Fruit fly (Drosophila melanogaster): ENCODE measurements around the gene CG11106.

Gene CG11106

DNA sequence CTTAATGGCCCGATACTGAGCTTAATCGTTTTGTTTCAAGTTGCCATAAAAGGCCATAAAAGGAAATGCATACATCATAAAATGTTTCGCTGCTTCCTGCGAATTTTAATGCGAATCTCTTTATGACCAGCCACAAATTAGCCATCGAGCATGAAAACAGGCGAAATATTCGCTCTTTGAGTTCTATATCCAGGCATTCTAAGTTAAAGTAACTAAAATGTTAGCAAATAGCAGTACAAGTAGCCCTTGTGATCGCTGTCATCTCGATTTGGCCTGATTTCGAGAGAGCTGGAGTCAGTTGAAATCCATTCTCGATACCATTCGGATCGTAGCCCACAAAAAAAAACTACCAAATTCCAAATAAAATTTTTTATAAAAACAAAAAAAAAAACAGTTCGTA is at the start of gene CG11106:
CG11106 (plus strand) TSS at position 301 of the 400 bp plus-strand sequence.
- TF ChIP-seq CG33017 (tag; optimal IDR thresholded peaks at IDR 0.05) (no peak), Crg-1 (GFP tag; optimal IDR thresholded peaks at IDR 0.05) (no peak), Hr96 (GFP tag; optimal IDR thresholded peaks at IDR 0.05) (no peak), cic (GFP tag; optimal IDR thresholded peaks at IDR 0.05) (no peak), Mnt (GFP tag; optimal IDR thresholded peaks at IDR 0.05) (no peak), CG7101 (tag; optimal IDR thresholded peaks at IDR 0.05) (no peak), ovo (GFP tag; optimal IDR thresholded peaks at IDR 0.05) (no peak), Clk (GFP tag; optimal IDR thresholded peaks at IDR 0.05) (no peak), CG7045 (GFP tag; optimal IDR thresholded peaks at IDR 0.05) (no peak), CG1620 (GFP tag; optimal IDR thresholded peaks at IDR 0.05) (no peak), toe (GFP tag; optimal IDR thresholded peaks at IDR 0.05) (no peak), cnc (optimal IDR thresholded peaks at IDR 0.05) (no peak), kay (GFP tag; ENCODE audit: borderline replicate concordance) (no peak), CG5204 (GFP tag; optimal IDR thresholded peaks at IDR 0.05) (no peak), CG12768 (GFP tag; optimal IDR thresholded peaks at IDR 0.05) (no peak)

DNA sequence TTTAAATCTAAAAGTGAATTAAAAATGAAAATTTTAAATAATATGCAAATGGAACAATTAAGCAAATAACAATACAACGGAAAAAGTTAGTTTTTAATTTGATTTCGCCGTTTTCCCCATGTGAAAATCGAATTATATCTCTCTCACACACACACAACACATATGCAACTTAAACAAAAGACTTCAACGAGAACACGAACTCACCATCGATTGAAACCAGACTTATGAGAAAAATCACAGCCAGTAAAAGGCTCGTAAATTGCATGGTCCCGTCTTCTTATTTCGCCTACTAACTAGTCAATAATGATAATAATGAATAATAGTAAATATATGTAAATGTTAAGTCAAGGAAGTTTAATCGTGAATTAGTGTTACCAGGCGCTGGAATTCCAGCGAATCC is 48.6 kb upstream of the CG11106 start:
- TF ChIP-seq toe (GFP tag; optimal IDR thresholded peaks at IDR 0.05) (no peak), kay (GFP tag; ENCODE audit: borderline replicate concordance) (peak; percentile 49)

DNA sequence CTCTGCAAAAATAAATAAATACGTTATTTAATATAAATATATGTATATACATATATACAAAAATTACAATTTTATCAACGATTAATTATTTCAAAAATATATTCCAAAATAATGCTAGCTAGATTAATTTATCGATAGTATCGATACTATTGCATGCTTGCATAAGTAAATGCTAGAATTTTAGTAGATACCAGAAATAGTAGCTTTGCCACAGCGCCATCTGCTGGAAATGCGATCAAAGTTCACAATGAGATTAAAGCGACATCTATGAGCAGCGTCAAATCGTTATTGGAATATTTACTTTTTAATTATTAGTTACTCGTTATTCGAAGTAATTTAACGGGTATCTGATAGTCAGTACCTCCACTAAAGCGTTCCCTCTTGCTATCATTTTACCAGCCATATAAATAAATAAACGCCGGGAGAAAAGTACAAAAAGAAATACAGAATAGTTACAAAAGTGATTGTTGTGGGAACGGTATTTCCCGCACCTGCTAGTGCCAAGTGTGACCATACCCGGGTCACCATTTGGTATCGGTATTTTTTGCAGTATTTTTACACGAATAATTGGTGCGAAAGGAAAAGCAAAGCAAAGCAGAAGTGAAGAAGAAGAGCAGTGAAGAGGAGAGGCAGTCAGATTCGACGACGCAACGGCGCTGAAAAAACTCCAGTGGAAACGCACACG is 48.1 kb upstream of the CG11106 start, which contains the start of the genes rtv and Dlic:
rtv (minus strand) TSS at position 165 of the 685 bp plus-strand sequence.
Dlic (plus strand) TSS at position 596 of the 685 bp plus-strand sequence.
- TF ChIP-seq pad (GFP tag; optimal IDR thresholded peaks at IDR 0.05): peak; percentile 50
- peak; percentile 23 for TF ChIP-seq CG5204 (GFP tag; optimal IDR thresholded peaks at IDR 0.05)
- peak; percentile 19 for TF ChIP-seq CG1620 (GFP tag; optimal IDR thresholded peaks at IDR 0.05)
- TF ChIP-seq Hr96 (GFP tag; optimal IDR thresholded peaks at IDR 0.05): no peak
- TF ChIP-seq Clk (GFP tag; optimal IDR thresholded peaks at IDR 0.05): no peak
- peak; percentile 73 for TF ChIP-seq kay (GFP tag; ENCODE audit: borderline replicate concordance)
- TF ChIP-seq CG7045 (GFP tag; optimal IDR thresholded peaks at IDR 0.05): no peak
- peak; percentile 5 for TF ChIP-seq bab1 (GFP tag; optimal IDR thresholded peaks at IDR 0.05)
- TF ChIP-seq Mnt (GFP tag; optimal IDR thresholded peaks at IDR 0.05): peak; percentile 12
- TF ChIP-seq CG7101 (tag; optimal IDR thresholded peaks at IDR 0.05): peak; percentile 23
- no peak for TF ChIP-seq CG33017 (tag; optimal IDR thresholded peaks at IDR 0.05)
- TF ChIP-seq cnc (optimal IDR thresholded peaks at IDR 0.05): no peak
- no peak for TF ChIP-seq cic (GFP tag; optimal IDR thresholded peaks at IDR 0.05)
- TF ChIP-seq ovo (GFP tag; optimal IDR thresholded peaks at IDR 0.05): peak; percentile 21
- TF ChIP-seq toe (GFP tag; optimal IDR thresholded peaks at IDR 0.05): no peak
- no peak for TF ChIP-seq CG11617 (GFP tag; optimal IDR thresholded peaks at IDR 0.05)
- no peak for TF ChIP-seq CG14711 (tag; optimal IDR thresholded peaks at IDR 0.05)
- no peak for TF ChIP-seq Crg-1 (GFP tag; optimal IDR thresholded peaks at IDR 0.05)
- TF ChIP-seq tj (GFP tag; optimal IDR thresholded peaks at IDR 0.05): no peak
- no peak for TF ChIP-seq CG12768 (GFP tag; optimal IDR thresholded peaks at IDR 0.05)

DNA sequence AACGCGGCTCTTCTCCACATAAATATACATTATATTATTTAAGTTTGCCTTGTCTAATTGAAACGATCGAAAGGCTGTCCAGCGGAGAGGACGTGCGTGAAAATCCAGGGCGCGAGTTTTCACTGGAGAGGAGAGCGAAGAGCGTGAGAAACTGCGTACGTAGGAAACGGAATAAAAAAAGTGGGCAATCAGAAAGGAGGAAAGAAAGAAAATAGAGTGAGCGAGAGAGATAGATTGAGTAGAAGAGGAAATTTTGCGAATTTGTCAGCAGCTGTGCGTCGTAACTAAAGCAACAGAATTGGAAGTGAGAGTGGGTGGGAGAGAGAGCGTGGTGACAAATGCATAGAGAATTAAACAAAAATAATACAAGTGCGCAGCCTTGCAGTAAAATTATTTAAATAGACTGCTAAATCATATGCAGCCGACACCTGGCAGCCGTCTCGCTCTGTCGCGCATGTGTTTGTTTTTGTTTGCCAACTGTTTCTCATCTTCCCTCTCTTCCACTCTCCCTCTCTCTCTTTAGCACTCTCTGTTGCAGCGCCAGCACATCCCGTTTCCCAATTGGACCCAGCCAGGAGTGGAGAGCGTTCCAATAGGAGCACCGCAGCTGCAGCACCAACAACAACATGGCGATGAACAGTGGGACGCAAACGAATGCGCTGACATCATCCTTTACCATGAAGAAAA is 47.4 kb upstream of the CG11106 start:
- peak; percentile 44 for TF ChIP-seq Mnt (GFP tag; optimal IDR thresholded peaks at IDR 0.05)
- no peak for TF ChIP-seq CG33017 (tag; optimal IDR thresholded peaks at IDR 0.05)
- TF ChIP-seq pad (GFP tag; optimal IDR thresholded peaks at IDR 0.05): peak; percentile 23
- peak; percentile 57 for TF ChIP-seq tj (GFP tag; optimal IDR thresholded peaks at IDR 0.05)
- TF ChIP-seq cic (GFP tag; optimal IDR thresholded peaks at IDR 0.05): peak; percentile 14
- no peak for TF ChIP-seq CG1620 (GFP tag; optimal IDR thresholded peaks at IDR 0.05)
- peak; percentile 2 for TF ChIP-seq CG7101 (tag; optimal IDR thresholded peaks at IDR 0.05)
- no peak for TF ChIP-seq CG7045 (GFP tag; optimal IDR thresholded peaks at IDR 0.05)
- TF ChIP-seq Clk (GFP tag; optimal IDR thresholded peaks at IDR 0.05): no peak
- TF ChIP-seq CG5204 (GFP tag; optimal IDR thresholded peaks at IDR 0.05): no peak
- TF ChIP-seq CG14711 (tag; optimal IDR thresholded peaks at IDR 0.05): no peak
- no peak for TF ChIP-seq ovo (GFP tag; optimal IDR thresholded peaks at IDR 0.05)
- no peak for TF ChIP-seq CG12768 (GFP tag; optimal IDR thresholded peaks at IDR 0.05)
- TF ChIP-seq toe (GFP tag; optimal IDR thresholded peaks at IDR 0.05): no peak
- TF ChIP-seq Crg-1 (GFP tag; optimal IDR thresholded peaks at IDR 0.05): peak; percentile 37
- no peak for TF ChIP-seq Hr96 (GFP tag; optimal IDR thresholded peaks at IDR 0.05)
- TF ChIP-seq kay (GFP tag; ENCODE audit: borderline replicate concordance): no peak
- TF ChIP-seq bab1 (GFP tag; optimal IDR thresholded peaks at IDR 0.05): no peak
- TF ChIP-seq CG11617 (GFP tag; optimal IDR thresholded peaks at IDR 0.05): no peak
- TF ChIP-seq cnc (optimal IDR thresholded peaks at IDR 0.05): no peak

DNA sequence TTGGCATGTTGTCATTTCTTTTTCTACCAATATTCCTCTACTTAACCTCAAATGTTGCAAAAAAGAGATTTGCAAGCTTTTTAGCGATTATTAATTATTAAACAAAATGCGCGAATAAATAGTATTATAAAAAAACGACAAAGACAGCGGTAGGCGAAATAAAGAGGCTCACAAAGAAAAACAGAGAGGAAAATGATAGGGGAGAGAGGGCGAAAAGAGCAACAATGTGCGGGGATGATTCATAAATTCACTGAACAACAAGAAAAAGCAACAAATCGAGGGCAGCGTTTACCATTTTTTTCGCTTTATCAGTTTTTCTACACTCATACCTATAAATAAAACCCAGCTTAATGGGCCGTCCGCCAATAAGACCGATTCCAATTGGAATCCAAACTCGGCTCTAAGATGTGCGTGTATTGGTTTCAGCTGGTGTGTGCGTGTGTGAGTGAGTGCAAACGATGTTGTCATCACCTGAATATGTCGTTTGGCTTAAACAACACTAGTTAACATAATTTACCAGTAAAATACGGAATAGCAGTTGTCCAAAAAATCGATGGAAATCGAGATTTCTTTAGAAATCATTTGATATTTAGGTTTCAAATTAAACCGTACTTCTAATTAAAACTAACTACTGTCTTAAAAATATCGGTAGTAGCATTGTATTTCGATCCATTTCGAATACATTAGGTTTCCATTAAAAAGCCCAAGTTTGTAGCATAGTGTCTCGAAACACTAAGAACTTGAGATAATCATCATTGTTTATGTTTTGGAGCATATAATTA is 46.0 kb upstream of the CG11106 start:
- TF ChIP-seq kay (GFP tag; ENCODE audit: borderline replicate concordance): peak; percentile 36
- TF ChIP-seq cnc (optimal IDR thresholded peaks at IDR 0.05): no peak
- peak; percentile 43 for TF ChIP-seq tj (GFP tag; optimal IDR thresholded peaks at IDR 0.05)
- no peak for TF ChIP-seq CG12768 (GFP tag; optimal IDR thresholded peaks at IDR 0.05)
- no peak for TF ChIP-seq Mnt (GFP tag; optimal IDR thresholded peaks at IDR 0.05)
- peak; percentile 42 for TF ChIP-seq cic (GFP tag; optimal IDR thresholded peaks at IDR 0.05)
- TF ChIP-seq bab1 (GFP tag; optimal IDR thresholded peaks at IDR 0.05): peak; percentile 10

Measured in whole organism, adult.